Fruit fly (Drosophila melanogaster): ENCODE results near the gene CG13931.

dm6 chr3L:1675242-1675641, 27.0 kb downstream of the CG13931 start:
- TF ChIP-seq CG8478 (optimal IDR thresholded peaks at IDR 0.05) (no peak), EcR (GFP tag; optimal IDR thresholded peaks at IDR 0.05) (no peak), pan (optimal IDR thresholded peaks at IDR 0.05) (no peak)
